Fruit fly (Drosophila melanogaster) whole organism, embryonic: ENCODE data around the gene CG10348.

Source experiments
- Adf1 ChIP-seq: fragments of 200-800 bp; sonication (Bioruptor generic); IDR thresholded peaks from 2 replicates; pipeline ENCODE4 v1.3.6; 2022; ENCODE audit warnings: missing biosample characterization, missing genetic modification characterization
- Asciz ChIP-seq: fragments of 200-800 bp; sonication (Bioruptor generic); optimal IDR thresholded peaks from 2 replicates; lab custom pipeline; 2017; ENCODE audit warnings: missing biosample characterization, mild to moderate bottlenecking, missing genetic modification characterization, missing genetic modification reagents
- CG10543 ChIP-seq: fragments of 200-800 bp; sonication (Bioruptor generic); optimal IDR thresholded peaks from 3 replicates; lab custom pipeline; 2017; ENCODE audit warnings: missing biosample characterization, mild to moderate bottlenecking, missing genetic modification characterization, moderate library complexity
- CG10654 ChIP-seq: fragments of 200-800 bp; sonication (Bioruptor generic); optimal IDR thresholded peaks from 2 replicates; lab custom pipeline; 2016; ENCODE audit warnings: missing biosample characterization, missing genetic modification characterization
- CG11093 ChIP-seq: fragments of 200-800 bp; sonication (Bioruptor generic); IDR thresholded peaks from 3 replicates; pipeline ENCODE4 v1.3.6; 2022; ENCODE audit warnings: missing biosample characterization, missing genetic modification characterization
- CG14860 ChIP-seq: fragments of 200-800 bp; sonication (Bioruptor generic); IDR thresholded peaks from 3 replicates; pipeline ENCODE4 v1.3.6; 2022; ENCODE audit warnings: missing biosample characterization, missing genetic modification characterization; ENCODE audit not compliant: partially characterized antibody
- CG15514 ChIP-seq: fragments of 200-800 bp; sonication (Bioruptor generic); optimal IDR thresholded peaks from 3 replicates; lab custom pipeline; 2017; ENCODE audit warnings: missing biosample characterization, missing genetic modification characterization, mild to moderate bottlenecking, moderate library complexity, missing genetic modification reagents
- CG17829 ChIP-seq: fragments of 200-800 bp; optimal IDR thresholded peaks from 2 replicates; lab custom pipeline; 2019; ENCODE audit warnings: missing biosample characterization, mild to moderate bottlenecking, missing genetic modification characterization, moderate library complexity
- CG2116 ChIP-seq: fragments of 200-800 bp; sonication (Bioruptor generic); optimal IDR thresholded peaks from 3 replicates; lab custom pipeline; 2018; ENCODE audit warnings: missing biosample characterization, mild to moderate bottlenecking, missing genetic modification characterization
- CG30431 ChIP-seq: fragments of 200-800 bp; sonication (Bioruptor generic); optimal IDR thresholded peaks from 2 replicates; lab custom pipeline; 2017; ENCODE audit warnings: missing biosample characterization, missing genetic modification characterization
- CG3065 ChIP-seq: fragments of 200-800 bp; sonication (Bioruptor generic); optimal IDR thresholded peaks from 2 replicates; lab custom pipeline; 2016; ENCODE audit warnings: missing biosample characterization, missing genetic modification characterization
- CG31365 ChIP-seq: fragments of 200-800 bp; sonication (Bioruptor generic); optimal IDR thresholded peaks from 2 replicates; lab custom pipeline; 2018; ENCODE audit warnings: missing biosample characterization, mild to moderate bottlenecking, missing genetic modification characterization
- CG4404 ChIP-seq: fragments of 200-800 bp; sonication (Bioruptor generic); IDR thresholded peaks from 2 replicates; pipeline ENCODE4 v1.3.6; 2022; ENCODE audit warnings: missing biosample characterization, missing genetic modification characterization
- CG5180 ChIP-seq: fragments of 200-800 bp; sonication (Bioruptor generic); optimal IDR thresholded peaks from 3 replicates; lab custom pipeline; 2017; ENCODE audit warnings: missing biosample characterization, missing genetic modification characterization, mild to moderate bottlenecking, moderate library complexity, missing genetic modification reagents
- CG5245 ChIP-seq: fragments of 200-800 bp; sonication (Bioruptor generic); optimal IDR thresholded peaks from 3 replicates; lab custom pipeline; 2016; ENCODE audit warnings: missing biosample characterization, missing genetic modification characterization
- CG6791 ChIP-seq: fragments of 200-800 bp; sonication (Bioruptor generic); IDR thresholded peaks from 3 replicates; pipeline ENCODE4 v1.3.6; 2022; ENCODE audit warnings: missing biosample characterization, missing genetic modification characterization; ENCODE audit not compliant: partially characterized antibody
- CG7271 ChIP-seq: fragments of 200-800 bp; sonication (Bioruptor generic); optimal IDR thresholded peaks from 2 replicates; lab custom pipeline; 2018; ENCODE audit warnings: missing biosample characterization, mild to moderate bottlenecking, missing genetic modification characterization, moderate library complexity
- CG7987 ChIP-seq: fragments of 200-800 bp; sonication (Bioruptor generic); optimal IDR thresholded peaks from 2 replicates; lab custom pipeline; 2018; ENCODE audit warnings: missing biosample characterization, mild to moderate bottlenecking, missing genetic modification characterization, moderate library complexity
- CG8478 ChIP-seq: fragments of >200 bp; optimal IDR thresholded peaks from 2 replicates; lab custom pipeline; 2018
- CTCF ChIP-seq: fragments of 200-800 bp; sonication (Bioruptor generic); optimal IDR thresholded peaks from 2 replicates; lab custom pipeline; 2017; ENCODE audit warnings: missing biosample characterization, mild to moderate bottlenecking, missing genetic modification characterization, moderate library complexity
- Chrac-16 ChIP-seq: fragments of 200-800 bp; sonication (Bioruptor generic); optimal IDR thresholded peaks from 3 replicates; lab custom pipeline; 2016; ENCODE audit warnings: missing biosample characterization, missing genetic modification characterization
- Dll ChIP-seq: fragments of 200-800 bp; sonication (Bioruptor generic); IDR thresholded peaks from 4 replicates; pipeline ENCODE4 v1.3.6; 2022; ENCODE audit warnings: missing biosample characterization, missing genetic modification characterization; ENCODE audit not compliant: partially characterized antibody
- HHEX ChIP-seq: fragments of 200-800 bp; sonication (Bioruptor generic); optimal IDR thresholded peaks from 3 replicates; lab custom pipeline; 2017; ENCODE audit warnings: missing biosample characterization, mild to moderate bottlenecking, missing genetic modification characterization, missing genetic modification reagents
- HLH4C ChIP-seq: fragments of 200-800 bp; sonication (Bioruptor generic); IDR thresholded peaks from 3 replicates; pipeline ENCODE4 v1.3.6; 2022; ENCODE audit warnings: missing biosample characterization, missing genetic modification characterization; ENCODE audit not compliant: partially characterized antibody
- Lhr ChIP-seq: fragments of 200-800 bp; sonication (Bioruptor generic); optimal IDR thresholded peaks from 3 replicates; lab custom pipeline; 2017; ENCODE audit warnings: mild to moderate bottlenecking, missing biosample characterization, missing genetic modification reagents, missing genetic modification characterization
- Pdp1 ChIP-seq, 2 experiments: fragments of 200-800 bp; sonication (Bioruptor generic); optimal IDR thresholded peaks; 3 replicates each; lab custom pipeline; 2016; ENCODE audit warnings: missing biosample characterization in 2 of 2, missing genetic modification characterization in 2 of 2, mild to moderate bottlenecking in 1 of 2, moderate library complexity in 1 of 2
- Side ChIP-seq: fragments of 200-800 bp; sonication (Bioruptor generic); optimal IDR thresholded peaks from 2 replicates; lab custom pipeline; 2016; ENCODE audit warnings: missing biosample characterization, missing genetic modification characterization
- Tbp ChIP-seq: fragments of >200 bp; optimal IDR thresholded peaks from 2 replicates; lab custom pipeline; 2018; ENCODE audit warnings: missing biosample characterization, missing genetic modification characterization
- amos ChIP-seq: fragments of 200-800 bp; sonication (Bioruptor generic); IDR thresholded peaks from 2 replicates; pipeline ENCODE4 v1.3.6; 2022; ENCODE audit warnings: missing biosample characterization, missing genetic modification characterization; ENCODE audit not compliant: partially characterized antibody
- az2 ChIP-seq: fragments of 200-800 bp; sonication (Bioruptor generic); optimal IDR thresholded peaks from 3 replicates; lab custom pipeline; 2016; ENCODE audit warnings: missing biosample characterization, missing genetic modification characterization
- bigmax ChIP-seq: fragments of 200-800 bp; sonication (Bioruptor generic); optimal IDR thresholded peaks from 2 replicates; lab custom pipeline; 2018; ENCODE audit warnings: missing biosample characterization, mild to moderate bottlenecking, missing genetic modification characterization
- dpn ChIP-seq, 2 experiments: fragments of 200-800 bp; sonication (Bioruptor generic); optimal IDR thresholded peaks; 3 replicates each; lab custom pipeline; 2016; ENCODE audit warnings: missing biosample characterization in 2 of 2, missing genetic modification characterization in 2 of 2
- ems ChIP-seq: fragments of 200-800 bp; sonication (Bioruptor generic); optimal IDR thresholded peaks from 3 replicates; lab custom pipeline; 2016; ENCODE audit warnings: missing biosample characterization, missing genetic modification characterization
- ftz-f1 ChIP-seq: fragments of 200-800 bp; sonication (Bioruptor generic); optimal IDR thresholded peaks from 2 replicates; lab custom pipeline; 2016; ENCODE audit warnings: missing biosample characterization, missing genetic modification characterization
- gfzf ChIP-seq: fragments of 200-800 bp; sonication (Bioruptor generic); optimal IDR thresholded peaks from 2 replicates; lab custom pipeline; 2016; ENCODE audit warnings: missing biosample characterization, mild to moderate bottlenecking, missing genetic modification characterization, moderate library complexity
- hth ChIP-seq: fragments of >200 bp; optimal IDR thresholded peaks from 2 replicates; lab custom pipeline; 2017; ENCODE audit warnings: inconsistent platforms
- jumu ChIP-seq: fragments of 200-800 bp; sonication (Bioruptor generic); optimal IDR thresholded peaks from 3 replicates; lab custom pipeline; 2016; ENCODE audit warnings: missing biosample characterization, missing genetic modification characterization
- ken ChIP-seq: fragments of 200-800 bp; sonication (Bioruptor generic); IDR thresholded peaks from 3 replicates; pipeline ENCODE4 v1.3.6; 2022; ENCODE audit warnings: missing biosample characterization, missing genetic modification characterization
- lov ChIP-seq, 2 experiments: fragments of 200-800 bp in 1 of 2; fragments of >200 bp in 1 of 2; sonication (Bioruptor generic) in 1 of 2; IDR thresholded peaks in 1 of 2; optimal IDR thresholded peaks in 1 of 2; 2 replicates in 1 of 2; 3 replicates in 1 of 2; pipeline versions ENCODE4 v1.3.6 to Lab custom; 2017 to 2022; ENCODE audit warnings: missing biosample characterization in 1 of 2, missing genetic modification characterization in 1 of 2
- nom ChIP-seq: fragments of 200-800 bp; sonication (Bioruptor generic); optimal IDR thresholded peaks from 2 replicates; lab custom pipeline; 2017; ENCODE audit warnings: missing biosample characterization, missing genetic modification characterization, mild to moderate bottlenecking, moderate library complexity, missing genetic modification reagents
- onecut ChIP-seq: fragments of 200-800 bp; sonication (Bioruptor generic); IDR thresholded peaks from 2 replicates; pipeline ENCODE4 v1.3.6; 2022; ENCODE audit warnings: missing biosample characterization, missing genetic modification characterization
- repo ChIP-seq: fragments of 200-800 bp; sonication (Bioruptor generic); optimal IDR thresholded peaks from 2 replicates; lab custom pipeline; 2016; ENCODE audit warnings: missing biosample characterization, missing genetic modification characterization
- shn ChIP-seq: fragments of 200-800 bp; sonication (Bioruptor generic); optimal IDR thresholded peaks from 3 replicates; lab custom pipeline; 2016; ENCODE audit warnings: missing biosample characterization, missing genetic modification characterization
- tin ChIP-seq: fragments of 200-800 bp; sonication (Bioruptor generic); optimal IDR thresholded peaks from 3 replicates; lab custom pipeline; 2016; ENCODE audit warnings: missing biosample characterization, missing genetic modification characterization
- tna ChIP-seq: fragments of 200-800 bp; sonication (Bioruptor generic); IDR thresholded peaks from 2 replicates; pipeline ENCODE4 v1.3.6; 2022; ENCODE audit warnings: missing biosample characterization, missing genetic modification characterization; ENCODE audit not compliant: partially characterized antibody
- trem ChIP-seq: fragments of 200-800 bp; optimal IDR thresholded peaks from 3 replicates; lab custom pipeline; 2019; ENCODE audit warnings: missing biosample characterization, mild to moderate bottlenecking, missing genetic modification characterization, moderate library complexity
- tup ChIP-seq: fragments of 200-800 bp; sonication (Bioruptor generic); optimal IDR thresholded peaks from 2 replicates; lab custom pipeline; 2016; ENCODE audit warnings: missing biosample characterization, mild to moderate bottlenecking, missing genetic modification characterization, moderate library complexity
- wek ChIP-seq: fragments of 200-800 bp; sonication (Bioruptor generic); optimal IDR thresholded peaks from 3 replicates; lab custom pipeline; 2018; ENCODE audit warnings: missing biosample characterization, mild to moderate bottlenecking, missing genetic modification characterization, moderate library complexity

Gene CG10348

dm6 chr2L:18702721-18703488 is 29.4 kb downstream of the CG10348 start, which contains the start of the genes CG10376 and CG10343 (continued):
- TF ChIP-seq CG14860 (GFP tag; lab: Robert Waterston, UW) = peak; percentile 58; the same call in 2 of the 3 replicates
- TF ChIP-seq ftz-f1 = no peak
- TF ChIP-seq tin (GFP tag; lab: Kevin White, UChicago) = peak; percentile 84
- no peak for TF ChIP-seq Tbp (GFP tag; lab: Kevin White, UChicago)
- peak; percentile 82 for TF ChIP-seq CG30431 (GFP tag; lab: Kevin White, UChicago)
- peak; percentile 66 for TF ChIP-seq Adf1 (GFP tag; lab: Robert Waterston, UW)
- TF ChIP-seq CG10543 = peak; percentile 92
- no peak for TF ChIP-seq CG31365
- TF ChIP-seq Chrac-16 (GFP tag; lab: Kevin White, UChicago) = peak; percentile 88
- TF ChIP-seq Pdp1 (GFP tag; optimal IDR thresholded peaks at IDR 0.05; lab: Kevin White, UChicago) = peak; percentile 28 to 71
- peak; percentile 65 for TF ChIP-seq CG3065 (GFP tag; lab: Kevin White, UChicago)
- TF ChIP-seq CG4404 (GFP tag; lab: Robert Waterston, UW) = peak; percentile 90
- peak; percentile 84 for TF ChIP-seq CG10654
- peak; percentile 40 for TF ChIP-seq gfzf (GFP tag; lab: Kevin White, UChicago)
- TF ChIP-seq amos (GFP tag; lab: Robert Waterston, UW) = no peak
- TF ChIP-seq ken = peak; percentile 69; the same call in 2 of the 3 replicates
- peak; percentile 78 for TF ChIP-seq CG6791 (GFP tag; lab: Robert Waterston, UW)
- TF ChIP-seq CG15514 (GFP tag; lab: Kevin White, UChicago) = peak; percentile 98
- peak; percentile 58; the same call in 1 of the 3 replicates for TF ChIP-seq CG11093 (GFP tag; lab: Robert Waterston, UW)
- TF ChIP-seq HLH4C (GFP tag; lab: Robert Waterston, UW) = peak; percentile 67; the same call in 2 of the 3 replicates
- TF ChIP-seq CG17829 = peak; percentile 95
- TF ChIP-seq ems (GFP tag; lab: Kevin White, UChicago) = peak; percentile 5
- TF ChIP-seq Lhr = peak; percentile 67
- TF ChIP-seq CG5245 (GFP tag; lab: Kevin White, UChicago) = peak; percentile 47
- no peak for TF ChIP-seq CG5180 (GFP tag; lab: Kevin White, UChicago)
- peak; percentile 88 for TF ChIP-seq az2 (GFP tag; lab: Kevin White, UChicago)
- no peak for TF ChIP-seq repo
- no peak for TF ChIP-seq bigmax (GFP tag; lab: Kevin White, UChicago)
- peak; percentile 54 for TF ChIP-seq Asciz
- peak; percentile 81 for TF ChIP-seq CG2116 (GFP tag; lab: Kevin White, UChicago)
- peak; percentile 58 for TF ChIP-seq nom
- 0 out of 4 replicates have a peak, but pooled peaks have one; percentile 40 for TF ChIP-seq Dll (GFP tag; lab: Robert Waterston, UW)
- peak; percentile 58 for TF ChIP-seq CG7987
- peak; percentile 35 for TF ChIP-seq tna
- TF ChIP-seq Side (GFP tag; lab: Kevin White, UChicago) = no peak
- peak; percentile 66 for TF ChIP-seq CG7271 (tag; lab: Kevin White, UChicago)
- peak; percentile 77 for TF ChIP-seq HHEX (GFP tag; lab: Kevin White, UChicago)
- peak; percentile 44 for TF ChIP-seq shn (GFP tag; lab: Kevin White, UChicago)
- peak; percentile 53 to 83 for TF ChIP-seq dpn (GFP tag; optimal IDR thresholded peaks at IDR 0.05; lab: Kevin White, UChicago)
- peak; percentile 52 for TF ChIP-seq onecut (GFP tag; lab: Robert Waterston, UW)
- peak; percentile 3 for TF ChIP-seq CG8478 (lab: Kevin White, UChicago)
- peak; percentile 24 for TF ChIP-seq CTCF (GFP tag; lab: Kevin White, UChicago)
- TF ChIP-seq hth (lab: Kevin White, UChicago) = no peak
- peak; percentile 22 for TF ChIP-seq jumu (GFP tag; lab: Kevin White, UChicago)
- peak; percentile 35 for TF ChIP-seq wek (GFP tag; lab: Kevin White, UChicago)
- peak; percentile 25 for TF ChIP-seq tup (GFP tag; lab: Kevin White, UChicago)
- TF ChIP-seq lov (optimal IDR thresholded peaks at IDR 0.05; lab: Kevin White, UChicago) = no peak
- no peak for TF ChIP-seq lov (GFP tag; IDR thresholded peaks at IDR 0.05; lab: Robert Waterston, UW)
- peak; percentile 93 for TF ChIP-seq trem (tag; lab: Kevin White, UChicago)
